Fruit fly (Drosophila melanogaster) whole organism, embryonic: ENCODE measurements around the gene w.
A peak's percentile ranks its signal among the peaks of the same experiment; 100 is the strongest.

Source experiments
- CG10654 ChIP-seq: fragments of 200-800 bp; sonication (Bioruptor generic); optimal IDR thresholded peaks from 2 replicates; lab custom pipeline; 2016; ENCODE audit warnings: missing biosample characterization, missing genetic modification characterization
- CG12104 ChIP-seq: fragments of 200-800 bp; sonication (Bioruptor generic); optimal IDR thresholded peaks from 3 replicates; lab custom pipeline; 2016; ENCODE audit warnings: missing biosample characterization, missing genetic modification characterization
- CG12236 ChIP-seq: fragments of 200-800 bp; sonication (Bioruptor generic); optimal IDR thresholded peaks from 2 replicates; lab custom pipeline; 2016; ENCODE audit warnings: missing biosample characterization, missing genetic modification characterization
- CG13287 ChIP-seq: fragments of 200-800 bp; sonication (Bioruptor generic); IDR thresholded peaks from 2 replicates; pipeline ENCODE4 v1.3.6; 2022; ENCODE audit warnings: missing biosample characterization, missing genetic modification characterization; ENCODE audit not compliant: partially characterized antibody
- CG13894 ChIP-seq: fragments of 200-800 bp; sonication (Bioruptor generic); optimal IDR thresholded peaks from 3 replicates; lab custom pipeline; 2018; ENCODE audit warnings: missing biosample characterization, mild to moderate bottlenecking, missing genetic modification characterization, moderate library complexity
- CG14667 ChIP-seq: fragments of 200-800 bp; sonication (Bioruptor generic); IDR thresholded peaks from 2 replicates; pipeline ENCODE4 v1.3.6; 2022; ENCODE audit warnings: missing biosample characterization, missing genetic modification characterization
- CG17802 ChIP-seq: fragments of 200-800 bp; sonication (Bioruptor generic); optimal IDR thresholded peaks from 2 replicates; lab custom pipeline; 2018; ENCODE audit warnings: missing biosample characterization, mild to moderate bottlenecking, missing genetic modification characterization, moderate library complexity
- CG2199 ChIP-seq: fragments of 200-800 bp; sonication (Bioruptor generic); IDR thresholded peaks from 3 replicates; pipeline ENCODE4 v1.3.6; 2022; ENCODE audit warnings: missing biosample characterization, missing genetic modification characterization
- CG2712 ChIP-seq: fragments of 200-800 bp; optimal IDR thresholded peaks from 3 replicates; lab custom pipeline; 2019; ENCODE audit warnings: missing biosample characterization, mild to moderate bottlenecking, missing genetic modification characterization, moderate library complexity
- CG31441 ChIP-seq: fragments of 200-800 bp; sonication (Bioruptor generic); IDR thresholded peaks from 2 replicates; pipeline ENCODE4 v1.3.6; 2022; ENCODE audit warnings: missing biosample characterization, missing genetic modification characterization
- CG33557 ChIP-seq: fragments of 200-800 bp; sonication (Bioruptor generic); optimal IDR thresholded peaks from 2 replicates; lab custom pipeline; 2019; ENCODE audit warnings: missing biosample characterization, mild to moderate bottlenecking, missing genetic modification characterization, moderate library complexity
- CG34224 ChIP-seq: fragments of 200-800 bp; sonication (Bioruptor generic); IDR thresholded peaks from 3 replicates; pipeline ENCODE4 v1.3.6; 2022; ENCODE audit warnings: missing biosample characterization, missing genetic modification characterization; ENCODE audit not compliant: partially characterized antibody
- CG34376 ChIP-seq: fragments of 200-800 bp; sonication (Bioruptor generic); optimal IDR thresholded peaks from 2 replicates; lab custom pipeline; 2018; ENCODE audit warnings: missing biosample characterization, mild to moderate bottlenecking, missing genetic modification characterization
- CG3838 ChIP-seq: fragments of 200-800 bp; sonication (Bioruptor generic); optimal IDR thresholded peaks from 3 replicates; lab custom pipeline; 2016; ENCODE audit warnings: missing biosample characterization, missing genetic modification characterization
- CG4854 ChIP-seq: fragments of 200-800 bp; sonication (Bioruptor generic); optimal IDR thresholded peaks from 2 replicates; lab custom pipeline; 2016; ENCODE audit warnings: missing biosample characterization, missing genetic modification characterization, inconsistent platforms
- CG7271 ChIP-seq: fragments of 200-800 bp; sonication (Bioruptor generic); optimal IDR thresholded peaks from 2 replicates; lab custom pipeline; 2018; ENCODE audit warnings: missing biosample characterization, mild to moderate bottlenecking, missing genetic modification characterization, moderate library complexity
- CG7928 ChIP-seq: fragments of 200-800 bp; sonication (Bioruptor generic); optimal IDR thresholded peaks from 2 replicates; lab custom pipeline; 2017; ENCODE audit warnings: missing biosample characterization, mild to moderate bottlenecking, missing genetic modification characterization
- CG7963 ChIP-seq: fragments of 200-800 bp; sonication (Bioruptor generic); IDR thresholded peaks from 3 replicates; pipeline ENCODE4 v1.3.6; 2022; ENCODE audit warnings: missing biosample characterization, missing genetic modification characterization; ENCODE audit not compliant: partially characterized antibody
- D19A ChIP-seq: fragments of 200-800 bp; optimal IDR thresholded peaks from 3 replicates; lab custom pipeline; 2019; ENCODE audit warnings: missing biosample characterization, mild to moderate bottlenecking, missing genetic modification characterization, moderate library complexity
- Dll ChIP-seq: fragments of 200-800 bp; sonication (Bioruptor generic); IDR thresholded peaks from 4 replicates; pipeline ENCODE4 v1.3.6; 2022; ENCODE audit warnings: missing biosample characterization, missing genetic modification characterization; ENCODE audit not compliant: partially characterized antibody
- Fer2 ChIP-seq: fragments of 200-800 bp; sonication (Bioruptor generic); optimal IDR thresholded peaks from 2 replicates; lab custom pipeline; 2018; ENCODE audit warnings: missing biosample characterization, mild to moderate bottlenecking, missing genetic modification characterization, moderate library complexity
- H15 ChIP-seq: fragments of 200-800 bp; sonication (Bioruptor generic); IDR thresholded peaks from 3 replicates; pipeline ENCODE4 v1.3.6; 2022; ENCODE audit warnings: missing biosample characterization, missing genetic modification characterization
- HHEX ChIP-seq: fragments of 200-800 bp; sonication (Bioruptor generic); optimal IDR thresholded peaks from 3 replicates; lab custom pipeline; 2017; ENCODE audit warnings: missing biosample characterization, mild to moderate bottlenecking, missing genetic modification characterization, missing genetic modification reagents
- Hr51 ChIP-seq, 2 experiments: fragments of 200-800 bp; sonication (Bioruptor generic); optimal IDR thresholded peaks; 2 replicates in 1 of 2; 3 replicates in 1 of 2; lab custom pipeline; 2016 to 2018; ENCODE audit warnings: missing biosample characterization in 2 of 2, missing genetic modification characterization in 2 of 2, mild to moderate bottlenecking in 1 of 2, moderate library complexity in 1 of 2
- Hr78 ChIP-seq, 2 experiments: fragments of 200-800 bp in 1 of 2; fragments of >200 bp in 1 of 2; sonication (Bioruptor generic) in 1 of 2; optimal IDR thresholded peaks; 2 replicates each; lab custom pipeline; 2017 to 2019; ENCODE audit warnings: missing biosample characterization in 2 of 2, missing genetic modification characterization in 2 of 2, mild to moderate bottlenecking in 1 of 2, moderate library complexity in 1 of 2
- Hsf ChIP-seq: fragments of 200-800 bp; sonication (Bioruptor generic); optimal IDR thresholded peaks from 3 replicates; lab custom pipeline; 2016; ENCODE audit warnings: missing biosample characterization, missing genetic modification characterization
- Kr ChIP-seq: fragments of 200-800 bp; sonication (Bioruptor generic); optimal IDR thresholded peaks from 2 replicates; lab custom pipeline; 2017; ENCODE audit warnings: missing biosample characterization, mild to moderate bottlenecking, missing genetic modification characterization
- Max ChIP-seq: fragments of 200-800 bp; sonication (Bioruptor generic); optimal IDR thresholded peaks from 2 replicates; lab custom pipeline; 2016; ENCODE audit warnings: missing biosample characterization, mild to moderate bottlenecking, missing genetic modification characterization
- Opbp ChIP-seq: fragments of 200-800 bp; sonication (Bioruptor generic); IDR thresholded peaks from 3 replicates; pipeline ENCODE4 v1.3.6; 2022; ENCODE audit warnings: missing biosample characterization, missing genetic modification characterization; ENCODE audit not compliant: partially characterized antibody
- Poxn ChIP-seq: fragments of 200-800 bp; sonication (Bioruptor generic); IDR thresholded peaks from 2 replicates; pipeline ENCODE4 v1.3.6; 2022; ENCODE audit warnings: missing biosample characterization, missing genetic modification characterization
- Sox100B ChIP-seq: fragments of 200-800 bp; sonication (Bioruptor generic); optimal IDR thresholded peaks from 3 replicates; lab custom pipeline; 2018; ENCODE audit warnings: missing biosample characterization, mild to moderate bottlenecking, missing genetic modification characterization
- Ssrp ChIP-seq: fragments of 200-800 bp; sonication (Bioruptor generic); optimal IDR thresholded peaks from 2 replicates; lab custom pipeline; 2018; ENCODE audit warnings: missing biosample characterization, mild to moderate bottlenecking, missing genetic modification characterization, moderate library complexity
- al ChIP-seq: fragments of 200-800 bp; sonication (Bioruptor generic); IDR thresholded peaks from 2 replicates; pipeline ENCODE4 v1.3.6; 2022; ENCODE audit warnings: missing biosample characterization, missing genetic modification characterization
- ato ChIP-seq: fragments of 200-800 bp; sonication (Bioruptor generic); IDR thresholded peaks from 2 replicates; pipeline ENCODE4 v1.3.6; 2022; ENCODE audit warnings: missing biosample characterization, missing genetic modification characterization; ENCODE audit not compliant: partially characterized antibody
- bcd ChIP-seq: fragments of 200-800 bp; sonication (Bioruptor generic); optimal IDR thresholded peaks from 2 replicates; lab custom pipeline; 2017; ENCODE audit warnings: missing biosample characterization, mild to moderate bottlenecking, missing genetic modification characterization
- br ChIP-seq: fragments of >200 bp; optimal IDR thresholded peaks from 2 replicates; lab custom pipeline; 2017
- cas ChIP-seq: fragments of 200-800 bp; sonication (Bioruptor generic); IDR thresholded peaks from 2 replicates; pipeline ENCODE4 v1.3.6; 2022; ENCODE audit warnings: missing biosample characterization, missing genetic modification characterization
- chm ChIP-seq: fragments of 200-800 bp; sonication (Bioruptor generic); IDR thresholded peaks from 2 replicates; pipeline ENCODE4 v1.3.6; 2022; ENCODE audit warnings: missing biosample characterization, missing genetic modification characterization
- en ChIP-seq: fragments of 200-800 bp; sonication (Bioruptor generic); optimal IDR thresholded peaks from 2 replicates; lab custom pipeline; 2016; ENCODE audit warnings: missing biosample characterization, missing genetic modification characterization
- fd64A ChIP-seq: fragments of 200-800 bp; sonication (Bioruptor generic); optimal IDR thresholded peaks from 3 replicates; lab custom pipeline; 2018; ENCODE audit warnings: missing biosample characterization, mild to moderate bottlenecking, missing genetic modification characterization
- gfzf ChIP-seq: fragments of 200-800 bp; sonication (Bioruptor generic); optimal IDR thresholded peaks from 2 replicates; lab custom pipeline; 2016; ENCODE audit warnings: missing biosample characterization, mild to moderate bottlenecking, missing genetic modification characterization, moderate library complexity
- hbn ChIP-seq: fragments of 200-800 bp; sonication (Bioruptor generic); IDR thresholded peaks from 2 replicates; pipeline ENCODE4 v1.3.6; 2022; ENCODE audit warnings: missing biosample characterization, missing genetic modification characterization; ENCODE audit not compliant: partially characterized antibody
- lilli ChIP-seq: fragments of 200-800 bp; sonication (Bioruptor generic); optimal IDR thresholded peaks from 3 replicates; lab custom pipeline; 2016; ENCODE audit warnings: missing biosample characterization, missing genetic modification characterization
- lmd ChIP-seq: fragments of 200-800 bp; sonication (Bioruptor generic); IDR thresholded peaks from 2 replicates; pipeline ENCODE4 v1.3.6; 2022; ENCODE audit warnings: missing biosample characterization, missing genetic modification characterization
- mam ChIP-seq: fragments of 200-800 bp; sonication (Bioruptor generic); optimal IDR thresholded peaks from 3 replicates; lab custom pipeline; 2016; ENCODE audit warnings: missing biosample characterization, missing genetic modification characterization
- onecut ChIP-seq: fragments of 200-800 bp; sonication (Bioruptor generic); IDR thresholded peaks from 2 replicates; pipeline ENCODE4 v1.3.6; 2022; ENCODE audit warnings: missing biosample characterization, missing genetic modification characterization
- rib ChIP-seq: fragments of 200-800 bp; sonication (Bioruptor generic); IDR thresholded peaks from 2 replicates; pipeline ENCODE4 v1.3.6; 2022; ENCODE audit warnings: missing biosample characterization, missing genetic modification characterization
- seq ChIP-seq: fragments of 200-800 bp; sonication (Bioruptor generic); IDR thresholded peaks from 2 replicates; pipeline ENCODE4 v1.3.6; 2022; ENCODE audit warnings: missing biosample characterization, missing genetic modification characterization
- trh ChIP-seq: fragments of 200-800 bp; sonication (Bioruptor generic); optimal IDR thresholded peaks from 2 replicates; lab custom pipeline; 2016; ENCODE audit warnings: missing biosample characterization, missing genetic modification characterization
- tup ChIP-seq: fragments of 200-800 bp; sonication (Bioruptor generic); optimal IDR thresholded peaks from 2 replicates; lab custom pipeline; 2016; ENCODE audit warnings: missing biosample characterization, mild to moderate bottlenecking, missing genetic modification characterization, moderate library complexity

w gene

dm6 chrX:2744042-2744441 lies 52.2 kb downstream of the w start, which contains the start of gene Syx4 (continued):
- TF ChIP-seq gfzf (GFP tag; lab: Kevin White, UChicago) (no peak), Kr (GFP tag; lab: Kevin White, UChicago) (no peak), CG14667 (peak; percentile 78), chm (GFP tag; lab: Robert Waterston, UW) (peak; percentile 92), tup (GFP tag; lab: Kevin White, UChicago) (peak; percentile 86), CG7963 (no peak), cas (GFP tag; lab: Robert Waterston, UW) (peak; percentile 71; the same call in 1 of the 2 replicates), Ssrp (tag; lab: Kevin White, UChicago) (peak; percentile 81), mam (GFP tag; lab: Kevin White, UChicago) (peak; percentile 92), CG17802 (tag; lab: Kevin White, UChicago) (peak; percentile 59), H15 (peak; percentile 77), rib (GFP tag; lab: Robert Waterston, UW) (peak; percentile 86), en (GFP tag; lab: Kevin White, UChicago) (peak; percentile 87), CG12236 (peak; percentile 63), Sox100B (peak; percentile 87), al (peak; percentile 78), CG34224 (GFP tag; lab: Robert Waterston, UW) (no peak), CG13894 (peak; percentile 86), HHEX (GFP tag; lab: Kevin White, UChicago) (peak; percentile 94), CG2712 (peak; percentile 87), ato (no peak), Hsf (GFP tag; lab: Kevin White, UChicago) (peak; percentile 87), onecut (GFP tag; lab: Robert Waterston, UW) (peak; percentile 85), CG13287 (GFP tag; lab: Robert Waterston, UW) (no peak), CG2199 (GFP tag; lab: Robert Waterston, UW) (peak; percentile 79; the same call in 2 of the 3 replicates), Max (peak; percentile 87), Hr51 (GFP tag; optimal IDR thresholded peaks at IDR 0.05; lab: Kevin White, UChicago) (peak; percentile 78 to 93), lilli (GFP tag; lab: Kevin White, UChicago) (peak; percentile 93), Dll (no peak), CG7271 (tag; lab: Kevin White, UChicago) (no peak), hbn (GFP tag; lab: Robert Waterston, UW) (no peak), CG31441 (GFP tag; lab: Robert Waterston, UW) (peak; percentile 91), CG12104 (GFP tag; lab: Kevin White, UChicago) (peak; percentile 76), Poxn (GFP tag; lab: Robert Waterston, UW) (peak; percentile 65), br (lab: Kevin White, UChicago) (no peak), Opbp (GFP tag; lab: Robert Waterston, UW) (no peak), CG33557 (GFP tag; lab: Kevin White, UChicago) (no peak), seq (GFP tag; lab: Robert Waterston, UW) (peak; percentile 90), lmd (GFP tag; lab: Robert Waterston, UW) (peak; percentile 87), D19A (tag; lab: Kevin White, UChicago) (peak; percentile 85), fd64A (GFP tag; lab: Kevin White, UChicago) (peak; percentile 49), CG7928 (GFP tag; lab: Kevin White, UChicago) (peak; percentile 63), bcd (GFP tag; lab: Kevin White, UChicago) (peak; percentile 92), Hr78 (GFP tag; optimal IDR thresholded peaks at IDR 0.05; lab: Kevin White, UChicago) (peak in 1 of 2 experiments; percentile 53), trh (peak; percentile 49), CG10654 (peak; percentile 83), CG34376 (GFP tag; lab: Kevin White, UChicago) (peak; percentile 33), CG4854 (GFP tag; lab: Kevin White, UChicago) (peak; percentile 85), CG3838 (peak; percentile 77), Fer2 (tag; lab: Kevin White, UChicago) (peak; percentile 78)
